Worm (Caenorhabditis elegans): ENCODE data around the gene srd-67.

DNA sequence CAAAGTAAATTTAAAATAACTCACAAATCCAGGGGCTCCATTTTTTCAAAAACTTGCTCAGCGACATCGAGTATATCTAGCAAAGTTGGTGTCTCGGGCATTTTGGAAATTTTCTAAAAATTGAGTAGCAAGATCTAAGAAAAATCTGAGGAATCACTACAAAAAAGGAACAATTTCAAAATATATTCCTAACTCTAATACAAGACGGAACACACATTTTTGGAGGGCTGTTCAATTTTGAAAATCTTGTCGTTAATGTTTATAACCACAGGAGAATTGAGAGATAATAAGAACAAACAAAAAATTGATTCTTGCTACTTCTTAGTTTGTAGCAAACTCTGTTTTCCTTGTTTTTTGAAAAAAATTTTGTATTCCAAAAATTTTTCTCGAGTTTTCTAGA, 13.3 kb downstream of the srd-67 start, which contains the start of gene fbxa-47:
- TF ChIP-seq him-1 (tag; optimal IDR thresholded peaks at IDR 0.05) (no peak), W03F9.2 (tag; optimal IDR thresholded peaks at IDR 0.05) (no peak), dao-5 (tag; optimal IDR thresholded peaks at IDR 0.05) (no peak)

Data from whole organism, L4/young adult.